Worm (Caenorhabditis elegans): ENCODE measurements around the gene hacl-1.
"Not testable (repeated sequence)": the region's sequence is repeated elsewhere in the genome, so short reads cannot be mapped to it uniquely, and the experiment has no call there.

Gene hacl-1

DNA sequence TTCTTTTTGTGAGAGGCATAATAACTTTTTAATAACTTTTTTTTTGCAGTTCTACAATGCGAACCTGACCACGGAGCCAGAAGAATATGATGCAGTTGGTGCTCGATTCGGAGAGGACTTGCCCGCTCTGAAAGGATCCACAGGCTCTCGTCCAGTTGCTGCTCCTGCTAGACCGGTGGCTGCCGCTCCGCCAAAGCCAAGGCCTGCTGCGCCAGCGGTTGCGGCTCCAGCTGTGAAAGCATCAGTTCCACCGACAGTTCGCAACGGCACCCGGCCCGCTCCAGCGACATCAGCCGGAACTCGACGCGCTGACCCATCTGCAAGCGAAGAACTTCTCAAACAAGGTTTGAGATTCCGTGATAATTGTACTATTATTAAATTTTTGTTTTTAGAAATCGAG is 49.6 kb downstream of the hacl-1 start:
- TF ChIP-seq egl-5 (tag; optimal IDR thresholded peaks at IDR 0.05), result no peak
- no peak for TF ChIP-seq nhr-23 (tag; optimal IDR thresholded peaks at IDR 0.05)
- TF ChIP-seq ceh-82 (tag; optimal IDR thresholded peaks at IDR 0.05), result no peak
- no peak for TF ChIP-seq ceh-9 (tag; optimal IDR thresholded peaks at IDR 0.05)
- TF ChIP-seq ZK546.5 (tag; optimal IDR thresholded peaks at IDR 0.05), result no peak
- no peak for TF ChIP-seq nhr-76 (tag; optimal IDR thresholded peaks at IDR 0.05)
- TF ChIP-seq zag-1 (tag; optimal IDR thresholded peaks at IDR 0.05), result no peak
- no peak for TF ChIP-seq egl-27 (tag; optimal IDR thresholded peaks at IDR 0.05)

DNA sequence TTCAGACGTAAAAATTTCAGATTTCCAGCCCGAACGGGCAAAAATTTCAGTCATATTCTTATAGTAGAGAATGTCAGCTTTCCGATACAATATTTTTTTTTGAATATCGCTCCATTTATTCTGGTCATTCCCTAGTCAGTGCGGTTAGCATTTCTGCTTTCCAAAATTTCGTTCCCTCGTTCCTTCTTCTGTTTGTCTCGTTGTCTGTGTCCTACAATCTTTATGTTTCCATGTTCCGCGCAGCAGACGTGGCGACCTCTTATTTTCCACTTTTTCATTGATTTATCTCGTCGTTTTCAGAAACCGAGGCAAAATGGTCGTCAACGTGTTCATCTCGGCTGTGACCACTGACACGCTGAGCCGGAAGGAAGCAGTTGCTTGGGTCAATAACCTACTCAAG is 50.3 kb downstream of the hacl-1 start, which contains the start of gene ebp-2:
Gene ebp-2 (plus strand): TSS at position 301 of the 400 bp plus-strand sequence.
- TF ChIP-seq snpc-4, fkh-2, ceh-82 (tag; optimal IDR thresholded peaks at IDR 0.05): not testable (repeated sequence)

DNA sequence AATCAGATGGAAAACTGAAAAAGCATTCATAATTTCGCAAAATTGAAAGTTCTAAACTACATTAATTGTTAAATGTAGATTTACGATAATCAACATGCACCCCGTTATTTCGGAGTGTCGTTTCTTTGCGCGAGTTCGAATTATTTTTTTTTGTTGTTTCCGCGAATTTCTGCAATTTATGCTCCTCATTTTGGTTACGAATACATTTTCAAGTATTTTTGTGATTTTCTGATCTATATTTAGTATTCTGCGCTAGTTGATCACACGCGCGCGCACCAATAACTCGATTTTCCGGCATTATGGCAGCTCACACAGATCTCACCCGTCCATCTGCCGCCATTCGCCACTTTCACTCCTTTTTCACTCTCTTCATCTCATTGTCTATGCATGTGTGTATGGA is 52.5 kb downstream of the hacl-1 start, which contains the start of gene VW02B12L.2:
Gene VW02B12L.2 (minus strand): TSS at position 65 of the 400 bp plus-strand sequence.
- TF ChIP-seq ceh-28 (tag; optimal IDR thresholded peaks at IDR 0.05), result no peak
- peak; percentile 17 for TF ChIP-seq nhr-25 (tag; optimal IDR thresholded peaks at IDR 0.05)
- TF ChIP-seq lin-15B (tag; optimal IDR thresholded peaks at IDR 0.05), result peak; percentile 46
- no peak for TF ChIP-seq elt-3 (tag; optimal IDR thresholded peaks at IDR 0.05)
- no peak for TF ChIP-seq fkh-10 (GFP tag; optimal IDR thresholded peaks at IDR 0.05)
- peak; percentile 85 for TF ChIP-seq R02D3.7 (tag; optimal IDR thresholded peaks at IDR 0.05)
- TF ChIP-seq lin-39 (tag; optimal IDR thresholded peaks at IDR 0.05), result peak; percentile 67
- TF ChIP-seq nhr-237 (tag; optimal IDR thresholded peaks at IDR 0.05), result no peak
- TF ChIP-seq nhr-23 (tag; optimal IDR thresholded peaks at IDR 0.05), result peak; percentile 51
- peak; percentile 37 for TF ChIP-seq nfya-1 (tag; optimal IDR thresholded peaks at IDR 0.05; ENCODE audit: insufficient read depth)
- TF ChIP-seq unc-39 (tag; optimal IDR thresholded peaks at IDR 0.05), result no peak

Data from whole organism, L3 larva.